Worm (Caenorhabditis elegans): ENCODE measurements around the gene fbxb-3.

fbxb-3 gene

ce11 chrIV:11821591-11822361, 17.0 kb upstream of the fbxb-3 start, which contains the start of the genes par-5 and M117.3:
Gene par-5 (minus strand): TSS chrIV:11821924.
Gene M117.3 (plus strand): TSS chrIV:11822206.
- peak; percentile 67 for TF ChIP-seq jun-1 (tag; optimal IDR thresholded peaks at IDR 0.05)
- peak; percentile 61 for TF ChIP-seq pha-4 (tag; optimal IDR thresholded peaks at IDR 0.05)
- peak; percentile 65 for TF ChIP-seq lin-15B (tag; optimal IDR thresholded peaks at IDR 0.05)
- no peak for TF ChIP-seq daf-12 (tag; optimal IDR thresholded peaks at IDR 0.05)
- no peak for TF ChIP-seq nhr-43 (tag; optimal IDR thresholded peaks at IDR 0.05; ENCODE audit: poor library complexity, severe bottlenecking)
- no peak for TF ChIP-seq ztf-11 (tag; optimal IDR thresholded peaks at IDR 0.05)
- TF ChIP-seq ceh-28 (tag; optimal IDR thresholded peaks at IDR 0.05) = peak; percentile 77
- peak; percentile 62 for TF ChIP-seq fkh-10 (GFP tag; optimal IDR thresholded peaks at IDR 0.05)
- peak; percentile 58 for TF ChIP-seq hmg-11 (tag; optimal IDR thresholded peaks at IDR 0.05)
- peak; percentile 79 for TF ChIP-seq nfya-1 (tag; optimal IDR thresholded peaks at IDR 0.05; ENCODE audit: insufficient read depth)
- peak; percentile 20 for TF ChIP-seq ama-1 (optimal IDR thresholded peaks at IDR 0.05)
- no peak for TF ChIP-seq nhr-12 (tag; optimal IDR thresholded peaks at IDR 0.05)
- no peak for TF ChIP-seq nhr-23 (tag; optimal IDR thresholded peaks at IDR 0.05)
- no peak for TF ChIP-seq nhr-77 (tag; optimal IDR thresholded peaks at IDR 0.05)
- TF ChIP-seq mml-1 (tag; optimal IDR thresholded peaks at IDR 0.05) = no peak
- no peak for TF ChIP-seq ztf-4 (tag; optimal IDR thresholded peaks at IDR 0.05)
- TF ChIP-seq eor-1 (tag; optimal IDR thresholded peaks at IDR 0.05) = no peak
- no peak for TF ChIP-seq ZK546.5 (tag; optimal IDR thresholded peaks at IDR 0.05)
- peak; percentile 77 for TF ChIP-seq sea-2 (GFP tag; optimal IDR thresholded peaks at IDR 0.05)
- TF ChIP-seq nhr-11 (tag; optimal IDR thresholded peaks at IDR 0.05) = no peak
- no peak for TF ChIP-seq ceh-9 (tag; optimal IDR thresholded peaks at IDR 0.05)
- no peak for TF ChIP-seq snpc-4 (tag; optimal IDR thresholded peaks at IDR 0.05)
- TF ChIP-seq nhr-67 (tag; optimal IDR thresholded peaks at IDR 0.05) = no peak
- TF ChIP-seq egl-5 (tag; optimal IDR thresholded peaks at IDR 0.05) = peak; percentile 75
- TF ChIP-seq zag-1 (tag; optimal IDR thresholded peaks at IDR 0.05) = no peak
- TF ChIP-seq aly-2 (tag; optimal IDR thresholded peaks at IDR 0.05) = no peak
- peak; percentile 19 for TF ChIP-seq unc-62 (GFP tag; optimal IDR thresholded peaks at IDR 0.05)
- no peak for TF ChIP-seq unc-39 (tag; optimal IDR thresholded peaks at IDR 0.05)
- TF ChIP-seq egl-27 (tag; optimal IDR thresholded peaks at IDR 0.05) = peak; percentile 10
- TF ChIP-seq skn-1 (tag; optimal IDR thresholded peaks at IDR 0.05) = no peak
- no peak for TF ChIP-seq nhr-28 (tag; optimal IDR thresholded peaks at IDR 0.05)
- peak; percentile 49 for TF ChIP-seq pqm-1 (tag; optimal IDR thresholded peaks at IDR 0.05)
- no peak for TF ChIP-seq ceh-82 (tag; optimal IDR thresholded peaks at IDR 0.05)
- no peak for TF ChIP-seq tbx-2 (tag; optimal IDR thresholded peaks at IDR 0.05)
- no peak for TF ChIP-seq elt-1 (tag; optimal IDR thresholded peaks at IDR 0.05)
- TF ChIP-seq lsy-12 (tag; optimal IDR thresholded peaks at IDR 0.05) = peak; percentile 50
- TF ChIP-seq fkh-2 (tag; optimal IDR thresholded peaks at IDR 0.05) = no peak
- TF ChIP-seq nhr-25 (tag; optimal IDR thresholded peaks at IDR 0.05) = no peak
- TF ChIP-seq nhr-237 (tag; optimal IDR thresholded peaks at IDR 0.05) = no peak
- TF ChIP-seq R02D3.7 (tag; optimal IDR thresholded peaks at IDR 0.05) = no peak
- peak; percentile 51 for TF ChIP-seq mdl-1 (tag; optimal IDR thresholded peaks at IDR 0.05)
- TF ChIP-seq elt-2 (tag; optimal IDR thresholded peaks at IDR 0.05) = peak; percentile 80
- TF ChIP-seq lin-39 (tag; optimal IDR thresholded peaks at IDR 0.05) = peak; percentile 61
- no peak for TF ChIP-seq ceh-16 (tag; optimal IDR thresholded peaks at IDR 0.05)
- no peak for TF ChIP-seq nhr-76 (tag; optimal IDR thresholded peaks at IDR 0.05)
- no peak for TF ChIP-seq fos-1 (tag; optimal IDR thresholded peaks at IDR 0.05)
- TF ChIP-seq elt-3 (tag; optimal IDR thresholded peaks at IDR 0.05) = no peak

Measured in whole organism, L3 larva.